Worm (Caenorhabditis elegans) whole organism, mixed stage, embryonic: ENCODE measurements around the gene math-3.

Source experiments
- elt-1 ChIP-seq: sonication (generic microtip); optimal IDR thresholded peaks from 2 replicates; lab custom pipeline; 2017; ENCODE audit warnings: missing genetic modification characterization, mild to moderate bottlenecking, missing compliant biosample characterization, antibody characterized with exemption, moderate library complexity, borderline replicate concordance; ENCODE audit not compliant: insufficient read depth
- elt-3 ChIP-seq: fragments of 150-350 bp; optimal IDR thresholded peaks from 2 replicates; lab custom pipeline; 2014; ENCODE audit warnings: missing biosample characterization, missing genetic modification characterization
- nhr-237 ChIP-seq: fragments of 150-350 bp; optimal IDR thresholded peaks from 2 replicates; lab custom pipeline; 2014; ENCODE audit warnings: missing biosample characterization, missing genetic modification characterization

- TF ChIP-seq nhr-237 (tag; lab: Kevin White, UChicago) (no peak), elt-3 (tag; lab: Kevin White, UChicago) (no peak), elt-1 (tag; lab: Kevin White, UChicago) (no peak)
These were observed 21.5 kb upstream of the math-3 start, which contains the start of the genes F36H5.13 and F36H5.8 for ce11 chrII:1750413-1750812.
